Worm (Caenorhabditis elegans): ENCODE measurements around the gene hmgr-1.

The hmgr-1 gene

ce11 chrIII:7383733-7384132 lies 24.4 kb downstream of the hmgr-1 start, which contains the start of gene tbp-1:
tbp-1 (plus strand) TSS chrIII:7384033.
- TF ChIP-seq ama-1 (optimal IDR thresholded peaks at IDR 0.05) (no peak), nhr-47 (tag; optimal IDR thresholded peaks at IDR 0.05) (no peak)

ce11 chrIII:7385929-7386328 lies 26.6 kb downstream of the hmgr-1 start, which contains the start of gene trd-1:
trd-1 (plus strand) TSS chrIII:7386229.
- TF ChIP-seq dpl-1 (GFP tag; optimal IDR thresholded peaks at IDR 0.05) (no peak), sup-37 (GFP tag; optimal IDR thresholded peaks at IDR 0.05) (no peak), grh-1 (GFP tag; IDR thresholded peaks at IDR 0.05) (no peak), irx-1 (tag; optimal IDR thresholded peaks at IDR 0.05) (no peak), ztf-11 (tag; optimal IDR thresholded peaks at IDR 0.05) (no peak), unc-62 (GFP tag; optimal IDR thresholded peaks at IDR 0.05) (no peak), pax-3 (tag; optimal IDR thresholded peaks at IDR 0.05) (no peak), ceh-82 (tag; optimal IDR thresholded peaks at IDR 0.05) (no peak), lin-15B (tag; optimal IDR thresholded peaks at IDR 0.05) (no peak), zag-1 (tag; optimal IDR thresholded peaks at IDR 0.05) (no peak), egl-27 (tag; optimal IDR thresholded peaks at IDR 0.05) (no peak)

ce11 chrIII:7387359-7387758 lies 28.1 kb downstream of the hmgr-1 start:
- TF ChIP-seq ama-1 (optimal IDR thresholded peaks at IDR 0.05), result no peak
- no peak for TF ChIP-seq lin-13 (GFP tag; optimal IDR thresholded peaks at IDR 0.05)
- peak in 2 of 3 experiments; percentile 2 to 16 for TF ChIP-seq dpl-1 (GFP tag; optimal IDR thresholded peaks at IDR 0.05)
- peak; percentile 20 to 23 for TF ChIP-seq efl-1 (optimal IDR thresholded peaks at IDR 0.05)
- peak; percentile 7 to 51 for TF ChIP-seq efl-1 (GFP tag; optimal IDR thresholded peaks at IDR 0.05 in 1 of 2)
- TF ChIP-seq xbp-1 (tag; optimal IDR thresholded peaks at IDR 0.05), result peak; percentile 18
- TF ChIP-seq ceh-8 (GFP tag; optimal IDR thresholded peaks at IDR 0.05), result no peak
- TF ChIP-seq lin-39 (tag; optimal IDR thresholded peaks at IDR 0.05), result no peak
- TF ChIP-seq zag-1 (tag; optimal IDR thresholded peaks at IDR 0.05), result no peak
- TF ChIP-seq nhr-76 (tag; optimal IDR thresholded peaks at IDR 0.05), result no peak
- TF ChIP-seq nhr-11 (tag; optimal IDR thresholded peaks at IDR 0.05), result no peak
- TF ChIP-seq fos-1 (tag; optimal IDR thresholded peaks at IDR 0.05), result no peak
- no peak for TF ChIP-seq mef-2 (tag; optimal IDR thresholded peaks at IDR 0.05)
- peak; percentile 8 for TF ChIP-seq mep-1 (tag; optimal IDR thresholded peaks at IDR 0.05)
- no peak for TF ChIP-seq grh-1 (GFP tag; IDR thresholded peaks at IDR 0.05)
- TF ChIP-seq snu-23 (GFP tag; optimal IDR thresholded peaks at IDR 0.05), result peak; percentile 33
- TF ChIP-seq unc-98 (GFP tag; IDR thresholded peaks at IDR 0.05), result no peak
- no peak for TF ChIP-seq ceh-88 (GFP tag; IDR thresholded peaks at IDR 0.05)
- no peak for TF ChIP-seq aha-1 (tag; optimal IDR thresholded peaks at IDR 0.05)
- no peak for TF ChIP-seq sox-4 (tag; optimal IDR thresholded peaks at IDR 0.05)
- no peak for TF ChIP-seq snpc-4 (tag; optimal IDR thresholded peaks at IDR 0.05)
- TF ChIP-seq egl-13 (tag; optimal IDR thresholded peaks at IDR 0.05), result no peak
- TF ChIP-seq nhr-20 (tag; optimal IDR thresholded peaks at IDR 0.05), result no peak
- no peak for TF ChIP-seq fkh-4 (tag; optimal IDR thresholded peaks at IDR 0.05; ENCODE audit: borderline replicate concordance)
- no peak for TF ChIP-seq blmp-1 (tag; optimal IDR thresholded peaks at IDR 0.05)
- TF ChIP-seq ceh-82 (tag; optimal IDR thresholded peaks at IDR 0.05), result peak in 2 of 3 experiments; percentile 11 to 14
- no peak for TF ChIP-seq lir-3 (tag; optimal IDR thresholded peaks at IDR 0.05; ENCODE audit: poor library complexity)
- no peak for TF ChIP-seq hlh-4 (tag; optimal IDR thresholded peaks at IDR 0.05)
- no peak for TF ChIP-seq skn-1 (tag; optimal IDR thresholded peaks at IDR 0.05)
- no peak for TF ChIP-seq nhr-84 (tag; optimal IDR thresholded peaks at IDR 0.05)
- no peak for TF ChIP-seq vab-15 (tag; optimal IDR thresholded peaks at IDR 0.05)
- peak; percentile 16 for TF ChIP-seq rnt-1 (tag; optimal IDR thresholded peaks at IDR 0.05)
- TF ChIP-seq nhr-77 (tag; optimal IDR thresholded peaks at IDR 0.05), result no peak
- no peak for TF ChIP-seq F16B12.6 (tag; optimal IDR thresholded peaks at IDR 0.05)
- no peak for TF ChIP-seq hpl-2 (GFP tag; optimal IDR thresholded peaks at IDR 0.05)
- no peak for TF ChIP-seq isw-1 (GFP tag; IDR thresholded peaks at IDR 0.05)
- no peak for TF ChIP-seq zip-4 (GFP tag; optimal IDR thresholded peaks at IDR 0.05)
- peak; percentile 24 for TF ChIP-seq fkh-10 (GFP tag; optimal IDR thresholded peaks at IDR 0.05)
- TF ChIP-seq lin-35 (GFP tag; optimal IDR thresholded peaks at IDR 0.05), result peak; percentile 18 to 36
- TF ChIP-seq unc-62 (GFP tag; optimal IDR thresholded peaks at IDR 0.05), result no peak
- peak; percentile 9 for TF ChIP-seq nhr-90 (tag; optimal IDR thresholded peaks at IDR 0.05; ENCODE audit: poor library complexity)
- no peak for TF ChIP-seq unc-30 (tag; optimal IDR thresholded peaks at IDR 0.05)
- no peak for TF ChIP-seq ceh-90 (tag; optimal IDR thresholded peaks at IDR 0.05)
